Fruit fly (Drosophila melanogaster): ENCODE measurements around the gene Ptx1.

dm6 chr3R:30932092-30932491 is 19.5 kb downstream of the Ptx1 start:
- no peak for TF ChIP-seq Sox15 (GFP tag; optimal IDR thresholded peaks at IDR 0.05)
- no peak for TF ChIP-seq Sox102F (GFP tag; optimal IDR thresholded peaks at IDR 0.05)
- TF ChIP-seq Blimp-1 (GFP tag; optimal IDR thresholded peaks at IDR 0.05), result no peak
- TF ChIP-seq CG11294 (GFP tag; IDR thresholded peaks at IDR 0.05), result no peak
- no peak for TF ChIP-seq CG6276 (GFP tag; optimal IDR thresholded peaks at IDR 0.05)
- TF ChIP-seq topi (GFP tag; optimal IDR thresholded peaks at IDR 0.05), result no peak
- TF ChIP-seq Hr38 (GFP tag; optimal IDR thresholded peaks at IDR 0.05), result no peak
- no peak for TF ChIP-seq CG4318 (GFP tag; optimal IDR thresholded peaks at IDR 0.05)
